Fruit fly (Drosophila melanogaster) ovary, adult (tissue): ENCODE results near the gene CG8206.

Experiments used
- CG17801 ChIP-seq: fragments of 200-800 bp; optimal IDR thresholded peaks from 2 replicates; lab custom pipeline; 2019; ENCODE audit warnings: missing biosample characterization, mild to moderate bottlenecking, missing genetic modification characterization, moderate library complexity; ENCODE audit not compliant: partially characterized antibody

CG8206 gene

dm6 chrX:15783610-15784009 is 44.6 kb downstream of the CG8206 start, which contains the start of gene Efhc1.1:
Gene Efhc1.1 (minus strand): TSS chrX:15783710.
- no peak for TF ChIP-seq CG17801 (GFP tag; lab: Kevin White, UChicago)

- TF ChIP-seq CG17801 (GFP tag; lab: Kevin White, UChicago) = peak; percentile 25
Measured at dm6 chrX:15785429-15786239, 46.6 kb downstream of the CG8206 start, which contains the start of the genes Paf-AHalpha and mRpS30. Gene Paf-AHalpha (minus strand): TSS chrX:15785583. Gene mRpS30 (plus strand): TSS chrX:15786047.

- TF ChIP-seq CG17801 (GFP tag; lab: Kevin White, UChicago) = no peak
Measured at dm6 chrX:15786242-15786641, 47.2 kb downstream of the CG8206 start.

- peak; percentile 28 for TF ChIP-seq CG17801 (GFP tag; lab: Kevin White, UChicago)
Measured at dm6 chrX:15788235-15789187, 49.5 kb downstream of the CG8206 start, which contains the start of gene Rhp. Gene Rhp (plus strand): TSS chrX:15788897.
